Worm (Caenorhabditis elegans): ENCODE results near the gene eif-3.B.

The eif-3.B gene

DNA sequence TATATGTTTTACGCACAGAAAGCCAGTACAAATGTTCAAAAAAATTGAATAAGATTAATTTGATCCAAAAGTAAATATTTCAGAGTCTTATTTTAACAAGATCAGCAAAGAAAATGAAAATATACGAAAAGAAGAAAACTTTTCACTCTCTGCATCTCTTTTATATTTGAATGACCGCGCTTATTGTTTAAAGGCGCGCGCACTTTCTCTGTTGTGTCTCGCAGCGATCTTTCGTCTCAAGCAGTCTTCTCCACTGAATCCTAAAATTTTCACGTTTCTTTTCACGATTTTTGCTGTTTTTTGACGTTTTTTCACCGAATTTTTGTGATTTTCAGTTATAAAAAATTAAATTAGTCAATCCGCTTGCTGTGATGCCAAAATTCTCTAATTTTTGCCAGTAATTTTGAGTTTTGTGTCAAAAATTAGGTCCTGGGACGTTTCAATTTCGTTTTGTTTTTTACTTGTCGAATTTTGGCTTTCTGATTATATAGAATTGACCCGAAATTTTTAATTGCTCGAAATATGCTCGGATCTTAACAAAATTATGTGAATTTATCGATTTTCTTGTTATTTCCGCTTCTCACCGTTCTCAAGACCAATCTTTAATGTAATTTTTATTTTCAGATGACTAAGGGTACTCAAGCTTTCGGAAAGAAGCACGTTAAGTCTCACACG lies 19.8 kb downstream of the eif-3.B start, which contains the start of gene W01D2.1 (continued):
- TF ChIP-seq egl-13 (tag; optimal IDR thresholded peaks at IDR 0.05) (no peak), hlh-4 (tag; optimal IDR thresholded peaks at IDR 0.05) (no peak), ets-5 (GFP tag; IDR thresholded peaks at IDR 0.05) (no peak), lin-35 (GFP tag; optimal IDR thresholded peaks at IDR 0.05) (peak; percentile 93 to 96), ama-1 (optimal IDR thresholded peaks at IDR 0.05) (peak; percentile 24), ceh-90 (tag; optimal IDR thresholded peaks at IDR 0.05) (no peak), nhr-237 (tag; optimal IDR thresholded peaks at IDR 0.05) (no peak), aha-1 (tag; optimal IDR thresholded peaks at IDR 0.05) (no peak), mef-2 (tag; optimal IDR thresholded peaks at IDR 0.05) (no peak), dpl-1 (GFP tag; optimal IDR thresholded peaks at IDR 0.05) (peak; percentile 92 to 94 (median 92)), sup-37 (GFP tag; optimal IDR thresholded peaks at IDR 0.05) (no peak), nhr-20 (tag; optimal IDR thresholded peaks at IDR 0.05) (peak; percentile 77), ceh-8 (GFP tag; optimal IDR thresholded peaks at IDR 0.05) (no peak), nhr-12 (tag; optimal IDR thresholded peaks at IDR 0.05) (no peak), nhr-28 (tag; optimal IDR thresholded peaks at IDR 0.05) (no peak), lsy-2 (tag; optimal IDR thresholded peaks at IDR 0.05) (peak; percentile 73 to 92), mep-1 (tag; optimal IDR thresholded peaks at IDR 0.05) (peak; percentile 81), nhr-47 (tag; optimal IDR thresholded peaks at IDR 0.05) (peak; percentile 73), elt-3 (tag; optimal IDR thresholded peaks at IDR 0.05) (peak in 2 of 6 experiments; percentile 18 to 64), lir-3 (tag; optimal IDR thresholded peaks at IDR 0.05; ENCODE audit: poor library complexity) (no peak), sox-4 (tag; optimal IDR thresholded peaks at IDR 0.05) (no peak), egl-27 (tag; optimal IDR thresholded peaks at IDR 0.05) (no peak), C34B4.2 (tag; optimal IDR thresholded peaks at IDR 0.05) (no peak), unc-130 (tag; optimal IDR thresholded peaks at IDR 0.05) (peak; percentile 67), grh-1 (GFP tag; IDR thresholded peaks at IDR 0.05) (no peak), ztf-4 (tag; optimal IDR thresholded peaks at IDR 0.05) (no peak), hlh-17 (GFP tag; optimal IDR thresholded peaks at IDR 0.05; ENCODE audit: borderline replicate concordance) (no peak), pag-3 (tag; optimal IDR thresholded peaks at IDR 0.05; ENCODE audit: borderline replicate concordance, insufficient read depth) (no peak), mdl-1 (tag; optimal IDR thresholded peaks at IDR 0.05) (peak in 1 of 2 experiments; percentile 57), unc-62 (GFP tag; optimal IDR thresholded peaks at IDR 0.05) (no peak), efl-3 (GFP tag; optimal IDR thresholded peaks at IDR 0.05) (no peak), swsn-7 (tag; optimal IDR thresholded peaks at IDR 0.05) (peak; percentile 61), nhr-84 (tag; optimal IDR thresholded peaks at IDR 0.05) (no peak), nhr-85 (tag) (peak; percentile 74), unc-98 (GFP tag; IDR thresholded peaks at IDR 0.05) (no peak), nhr-71 (tag; optimal IDR thresholded peaks at IDR 0.05) (peak; percentile 76), aly-2 (tag; optimal IDR thresholded peaks at IDR 0.05) (no peak), vab-15 (tag; optimal IDR thresholded peaks at IDR 0.05) (no peak), snu-23 (GFP tag; optimal IDR thresholded peaks at IDR 0.05) (peak; percentile 76)

- TF ChIP-seq nhr-76 (tag; optimal IDR thresholded peaks at IDR 0.05): no peak
- TF ChIP-seq fkh-10 (GFP tag; optimal IDR thresholded peaks at IDR 0.05): no peak
- no peak for TF ChIP-seq nhr-28 (tag; optimal IDR thresholded peaks at IDR 0.05)
- no peak for TF ChIP-seq xbp-1 (tag; optimal IDR thresholded peaks at IDR 0.05)
- TF ChIP-seq irx-1 (tag; optimal IDR thresholded peaks at IDR 0.05): no peak
- TF ChIP-seq efl-1 (optimal IDR thresholded peaks at IDR 0.05): no peak
- peak in 1 of 2 experiments; percentile 85 for TF ChIP-seq efl-1 (GFP tag; optimal IDR thresholded peaks at IDR 0.05 in 1 of 2)
- no peak for TF ChIP-seq ceh-90 (tag; optimal IDR thresholded peaks at IDR 0.05)
- TF ChIP-seq ceh-88 (GFP tag; IDR thresholded peaks at IDR 0.05): no peak
- no peak for TF ChIP-seq unc-98 (GFP tag; IDR thresholded peaks at IDR 0.05)
Measured at ce11 chrII:14816086-14816485, 20.9 kb downstream of the eif-3.B start.
